Worm (Caenorhabditis elegans): ENCODE measurements around the gene hpo-9.

Gene hpo-9

ce11 chrV:7274992-7275391 lies 38.1 kb upstream of the hpo-9 start, which contains the start of gene C13A2.10:
C13A2.10 (minus strand) TSS chrV:7275092.
- TF ChIP-seq sma-9 (GFP tag; optimal IDR thresholded peaks at IDR 0.05), result no peak
- TF ChIP-seq sma-9 (tag; optimal IDR thresholded peaks at IDR 0.05), result no peak
- no peak for TF ChIP-seq mdl-1 (tag; optimal IDR thresholded peaks at IDR 0.05)
- no peak for TF ChIP-seq nhr-6 (tag; optimal IDR thresholded peaks at IDR 0.05)
- no peak for TF ChIP-seq R02D3.7 (tag; optimal IDR thresholded peaks at IDR 0.05)
- TF ChIP-seq ztf-11 (tag; optimal IDR thresholded peaks at IDR 0.05), result no peak
- TF ChIP-seq elt-1 (tag; optimal IDR thresholded peaks at IDR 0.05), result no peak
- TF ChIP-seq lin-11 (tag; optimal IDR thresholded peaks at IDR 0.05), result no peak
- no peak for TF ChIP-seq gmeb-1 (tag; optimal IDR thresholded peaks at IDR 0.05)
- no peak for TF ChIP-seq peb-1 (tag; optimal IDR thresholded peaks at IDR 0.05)
- no peak for TF ChIP-seq unc-39 (tag; optimal IDR thresholded peaks at IDR 0.05)
- no peak for TF ChIP-seq ztf-1 (GFP tag; conservative IDR thresholded peaks at IDR 0.05)
- TF ChIP-seq ceh-16 (tag; optimal IDR thresholded peaks at IDR 0.05), result no peak
- no peak for TF ChIP-seq alr-1 (tag; optimal IDR thresholded peaks at IDR 0.05)
- TF ChIP-seq mab-5 (tag; optimal IDR thresholded peaks at IDR 0.05), result no peak
- no peak for TF ChIP-seq lin-13 (GFP tag; optimal IDR thresholded peaks at IDR 0.05)
- no peak for TF ChIP-seq C34F6.9 (tag; optimal IDR thresholded peaks at IDR 0.05)
- no peak for TF ChIP-seq nhr-25 (tag; optimal IDR thresholded peaks at IDR 0.05)
- no peak for TF ChIP-seq egl-27 (tag; optimal IDR thresholded peaks at IDR 0.05)
- no peak for TF ChIP-seq ztf-4 (tag; optimal IDR thresholded peaks at IDR 0.05)
- TF ChIP-seq nhr-11 (tag; optimal IDR thresholded peaks at IDR 0.05), result no peak

DNA sequence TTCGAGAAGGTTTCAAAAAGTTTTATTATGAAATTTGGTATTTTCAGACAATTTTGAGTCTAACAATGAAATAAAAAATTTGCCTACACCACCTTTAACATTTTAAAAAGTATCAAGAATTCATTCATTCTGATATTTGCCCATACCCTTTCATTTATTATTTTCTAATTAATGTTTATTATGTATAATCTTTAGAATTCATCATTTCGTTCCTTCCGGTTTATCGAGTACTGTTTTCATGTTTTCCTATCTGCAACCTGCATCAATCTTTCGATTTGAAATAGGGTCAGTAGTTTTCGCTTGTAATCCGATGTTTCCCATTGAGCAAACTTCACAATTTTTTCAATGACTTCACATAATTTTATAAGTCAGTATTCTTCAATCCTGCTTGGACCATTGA lies 32.5 kb upstream of the hpo-9 start, which contains the start of gene C13A2.6:
C13A2.6 (plus strand) TSS at position 301 of the 400 bp plus-strand sequence.
- TF ChIP-seq egl-27 (tag; optimal IDR thresholded peaks at IDR 0.05) (no peak), unc-55 (GFP tag; optimal IDR thresholded peaks at IDR 0.05) (no peak), mdl-1 (tag; optimal IDR thresholded peaks at IDR 0.05) (no peak), sma-3 (GFP tag; optimal IDR thresholded peaks at IDR 0.05) (no peak), nhr-6 (tag; optimal IDR thresholded peaks at IDR 0.05) (no peak)

DNA sequence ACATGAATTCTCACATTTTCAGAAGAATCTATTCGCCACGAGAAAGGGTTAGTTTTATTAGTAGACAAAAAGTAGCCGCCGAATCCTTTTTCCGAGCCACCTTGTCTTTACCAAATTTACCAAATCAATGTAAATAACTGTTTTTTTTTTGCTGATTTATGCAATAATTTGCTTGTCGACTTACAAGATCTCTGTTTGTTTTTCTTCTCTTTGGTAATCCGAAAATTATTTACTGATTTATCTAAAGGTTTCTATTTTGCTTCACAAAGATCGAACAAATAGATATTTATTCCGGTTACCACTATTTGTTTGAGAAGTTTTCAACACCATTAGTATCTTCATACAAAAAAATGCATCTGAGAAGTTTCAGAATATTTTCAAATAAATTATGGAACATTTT lies 29.1 kb upstream of the hpo-9 start, which contains the start of gene C13A2.7:
C13A2.7 (plus strand) TSS at position 301 of the 400 bp plus-strand sequence.
- no peak for TF ChIP-seq mdl-1 (tag; optimal IDR thresholded peaks at IDR 0.05)
- TF ChIP-seq nhr-10 (tag; optimal IDR thresholded peaks at IDR 0.05), result no peak
- no peak for TF ChIP-seq blmp-1 (tag; optimal IDR thresholded peaks at IDR 0.05; ENCODE audit: insufficient read depth)
- TF ChIP-seq elt-1 (tag; optimal IDR thresholded peaks at IDR 0.05), result no peak
- TF ChIP-seq lin-39 (tag; optimal IDR thresholded peaks at IDR 0.05), result no peak
- no peak for TF ChIP-seq alr-1 (tag; optimal IDR thresholded peaks at IDR 0.05)
- no peak for TF ChIP-seq nhr-23 (tag; optimal IDR thresholded peaks at IDR 0.05)
- no peak for TF ChIP-seq lin-13 (GFP tag; optimal IDR thresholded peaks at IDR 0.05)
- TF ChIP-seq ztf-11 (tag; optimal IDR thresholded peaks at IDR 0.05), result no peak
- TF ChIP-seq lin-11 (tag; optimal IDR thresholded peaks at IDR 0.05), result no peak
- no peak for TF ChIP-seq ama-1 (optimal IDR thresholded peaks at IDR 0.05)

ce11 chrV:7264042-7264441 lies 27.1 kb upstream of the hpo-9 start, which contains the start of gene C13A2.9:
C13A2.9 (minus strand) TSS chrV:7264142.
- TF ChIP-seq nhr-23 (tag; optimal IDR thresholded peaks at IDR 0.05) (no peak), F13H6.1 (tag; optimal IDR thresholded peaks at IDR 0.05) (no peak), R02D3.7 (tag; optimal IDR thresholded peaks at IDR 0.05) (no peak), mdl-1 (tag; optimal IDR thresholded peaks at IDR 0.05) (no peak), lsy-2 (tag; optimal IDR thresholded peaks at IDR 0.05) (no peak), lin-13 (GFP tag; optimal IDR thresholded peaks at IDR 0.05) (no peak), nhr-6 (tag; optimal IDR thresholded peaks at IDR 0.05) (no peak), sma-3 (GFP tag; optimal IDR thresholded peaks at IDR 0.05) (no peak), crh-2 (tag; optimal IDR thresholded peaks at IDR 0.05) (no peak), egl-27 (tag; optimal IDR thresholded peaks at IDR 0.05) (no peak), nhr-21 (tag; optimal IDR thresholded peaks at IDR 0.05) (no peak), ztf-4 (tag; optimal IDR thresholded peaks at IDR 0.05) (no peak), elt-3 (tag; optimal IDR thresholded peaks at IDR 0.05) (no peak), nhr-10 (tag; optimal IDR thresholded peaks at IDR 0.05) (no peak)

DNA sequence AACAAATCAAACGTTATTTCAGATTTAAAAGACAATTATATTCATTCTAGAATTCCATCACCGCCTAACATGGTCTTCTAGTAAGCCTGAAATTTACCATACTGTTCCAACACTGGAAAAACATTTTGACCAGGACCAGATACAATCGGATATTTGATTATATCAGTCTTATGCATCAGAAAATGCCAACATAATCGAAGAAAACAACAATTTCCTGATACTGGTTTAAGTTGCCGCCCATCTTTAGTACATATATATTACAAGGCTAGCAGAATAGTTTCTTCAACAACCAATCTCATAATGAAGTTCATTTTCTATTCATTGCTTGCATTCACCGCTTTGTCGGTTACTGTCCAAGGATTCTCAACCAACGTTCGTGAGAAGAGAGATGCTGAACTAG lies 22.0 kb upstream of the hpo-9 start, which contains the start of gene C13A2.12:
C13A2.12 (plus strand) TSS at position 301 of the 400 bp plus-strand sequence.
- TF ChIP-seq nhr-77 (tag; optimal IDR thresholded peaks at IDR 0.05), result no peak
- TF ChIP-seq unc-39 (tag; optimal IDR thresholded peaks at IDR 0.05), result no peak
- TF ChIP-seq ztf-11 (tag; optimal IDR thresholded peaks at IDR 0.05), result no peak
- no peak for TF ChIP-seq nhr-12 (tag; optimal IDR thresholded peaks at IDR 0.05)
- TF ChIP-seq skn-1 (tag; optimal IDR thresholded peaks at IDR 0.05), result no peak
- TF ChIP-seq mdl-1 (tag; optimal IDR thresholded peaks at IDR 0.05), result no peak
- TF ChIP-seq Y55F3AM.14 (GFP tag; optimal IDR thresholded peaks at IDR 0.05), result no peak
- no peak for TF ChIP-seq lin-13 (GFP tag; optimal IDR thresholded peaks at IDR 0.05)
- no peak for TF ChIP-seq aly-2 (tag; optimal IDR thresholded peaks at IDR 0.05)
- no peak for TF ChIP-seq ztf-1 (GFP tag; conservative IDR thresholded peaks at IDR 0.05)
- TF ChIP-seq lsy-2 (tag; optimal IDR thresholded peaks at IDR 0.05), result no peak

Data from whole organism, L2 larva.